Fruit fly (Drosophila melanogaster) whole organism, embryonic: ENCODE data around the gene Ccp84Ac.
A peak's percentile ranks its signal among the peaks of the same experiment; 100 is the strongest.

Experiments
- Antp ChIP-seq: fragments of 200-800 bp; sonication (Bioruptor generic); optimal IDR thresholded peaks from 3 replicates; lab custom pipeline; 2016; ENCODE audit warnings: missing biosample characterization, missing genetic modification characterization
- B-H1 ChIP-seq: fragments of 200-800 bp; sonication (Bioruptor generic); IDR thresholded peaks from 3 replicates; pipeline ENCODE4 v1.3.6; 2022; ENCODE audit warnings: missing biosample characterization, missing genetic modification characterization
- Bgb ChIP-seq: fragments of 200-800 bp; sonication (Bioruptor generic); IDR thresholded peaks from 2 replicates; pipeline ENCODE4 v1.3.6; 2022; ENCODE audit warnings: missing biosample characterization, missing genetic modification characterization; ENCODE audit not compliant: partially characterized antibody
- CG10209 ChIP-seq: fragments of 200-800 bp; sonication (Bioruptor generic); optimal IDR thresholded peaks from 3 replicates; lab custom pipeline; 2017; ENCODE audit warnings: missing biosample characterization, mild to moderate bottlenecking, missing genetic modification characterization, missing genetic modification reagents
- CG1024 ChIP-seq: fragments of 200-800 bp; sonication (Bioruptor generic); IDR thresholded peaks from 2 replicates; pipeline ENCODE4 v1.3.6; 2022; ENCODE audit warnings: missing biosample characterization, missing genetic modification characterization
- CG10321 ChIP-seq: fragments of 200-800 bp; sonication (Bioruptor generic); IDR thresholded peaks from 2 replicates; pipeline ENCODE4 v1.3.6; 2022; ENCODE audit warnings: missing biosample characterization, missing genetic modification characterization
- CG11085 ChIP-seq: fragments of 200-800 bp; sonication (Bioruptor generic); IDR thresholded peaks from 2 replicates; pipeline ENCODE4 v1.3.6; 2022; ENCODE audit warnings: missing biosample characterization, missing genetic modification characterization
- CG11695 ChIP-seq: fragments of 200-800 bp; sonication (Bioruptor generic); IDR thresholded peaks from 3 replicates; pipeline ENCODE4 v1.3.6; 2022; ENCODE audit warnings: missing biosample characterization, missing genetic modification characterization
- CG12155 ChIP-seq: fragments of 200-800 bp; sonication (Bioruptor generic); optimal IDR thresholded peaks from 3 replicates; lab custom pipeline; 2016; ENCODE audit warnings: missing biosample characterization, missing genetic modification characterization
- CG12236 ChIP-seq: fragments of 200-800 bp; sonication (Bioruptor generic); optimal IDR thresholded peaks from 2 replicates; lab custom pipeline; 2016; ENCODE audit warnings: missing biosample characterization, missing genetic modification characterization
- CG12659 ChIP-seq: fragments of 200-800 bp; sonication (Bioruptor generic); optimal IDR thresholded peaks from 3 replicates; lab custom pipeline; 2017; ENCODE audit warnings: mild to moderate bottlenecking, missing biosample characterization, missing genetic modification reagents, missing genetic modification characterization
- CG15479 ChIP-seq: fragments of 200-800 bp; sonication (Bioruptor generic); optimal IDR thresholded peaks from 3 replicates; lab custom pipeline; 2019; ENCODE audit warnings: missing biosample characterization, mild to moderate bottlenecking, missing genetic modification characterization, moderate library complexity
- CG15601 ChIP-seq: fragments of 200-800 bp; sonication (Bioruptor generic); optimal IDR thresholded peaks from 3 replicates; lab custom pipeline; 2019; ENCODE audit warnings: missing biosample characterization, mild to moderate bottlenecking, missing genetic modification characterization, moderate library complexity
- CG1647 ChIP-seq: fragments of 200-800 bp; sonication (Bioruptor generic); optimal IDR thresholded peaks from 3 replicates; lab custom pipeline; 2016; ENCODE audit warnings: missing biosample characterization, missing genetic modification characterization
- CG16813 ChIP-seq: fragments of 200-800 bp; sonication (Bioruptor generic); IDR thresholded peaks from 3 replicates; pipeline ENCODE4 v1.3.6; 2022; ENCODE audit warnings: missing biosample characterization, missing genetic modification characterization; ENCODE audit not compliant: partially characterized antibody
- CG17612 ChIP-seq: fragments of 200-800 bp; sonication (Bioruptor generic); IDR thresholded peaks from 2 replicates; pipeline ENCODE4 v1.3.6; 2022; ENCODE audit warnings: missing biosample characterization, missing genetic modification characterization
- CG32772 ChIP-seq: fragments of 200-800 bp; sonication (Bioruptor generic); IDR thresholded peaks from 2 replicates; pipeline ENCODE4 v1.3.6; 2022; ENCODE audit warnings: missing biosample characterization, missing genetic modification characterization
- CG3407 ChIP-seq: fragments of 200-800 bp; sonication (Bioruptor generic); optimal IDR thresholded peaks from 2 replicates; lab custom pipeline; 2018; ENCODE audit warnings: missing biosample characterization, mild to moderate bottlenecking, missing genetic modification characterization
- CG3838 ChIP-seq: fragments of 200-800 bp; sonication (Bioruptor generic); optimal IDR thresholded peaks from 3 replicates; lab custom pipeline; 2016; ENCODE audit warnings: missing biosample characterization, missing genetic modification characterization
- CG42726 ChIP-seq: fragments of 200-800 bp; sonication (Bioruptor generic); IDR thresholded peaks from 2 replicates; pipeline ENCODE4 v1.3.6; 2022; ENCODE audit warnings: missing biosample characterization, missing genetic modification characterization; ENCODE audit not compliant: partially characterized antibody
- CG4854 ChIP-seq: fragments of 200-800 bp; sonication (Bioruptor generic); optimal IDR thresholded peaks from 2 replicates; lab custom pipeline; 2016; ENCODE audit warnings: missing biosample characterization, missing genetic modification characterization, inconsistent platforms
- CG7271 ChIP-seq: fragments of 200-800 bp; sonication (Bioruptor generic); optimal IDR thresholded peaks from 2 replicates; lab custom pipeline; 2018; ENCODE audit warnings: missing biosample characterization, mild to moderate bottlenecking, missing genetic modification characterization, moderate library complexity
- CG8478 ChIP-seq: fragments of >200 bp; optimal IDR thresholded peaks from 2 replicates; lab custom pipeline; 2018
- CG9215 ChIP-seq: fragments of 200-800 bp; sonication (Bioruptor generic); IDR thresholded peaks from 2 replicates; pipeline ENCODE4 v1.3.6; 2022; ENCODE audit warnings: missing biosample characterization, missing genetic modification characterization
- CG9609 ChIP-seq: fragments of 200-800 bp; sonication (Bioruptor generic); optimal IDR thresholded peaks from 3 replicates; lab custom pipeline; 2016; ENCODE audit warnings: missing biosample characterization, missing genetic modification characterization
- CG9727 ChIP-seq: fragments of 200-800 bp; sonication (Bioruptor generic); optimal IDR thresholded peaks from 3 replicates; lab custom pipeline; 2017; ENCODE audit warnings: missing biosample characterization, mild to moderate bottlenecking, missing genetic modification characterization
- CoRest ChIP-seq: fragments of 200-800 bp; sonication (Bioruptor generic); optimal IDR thresholded peaks from 3 replicates; lab custom pipeline; 2018; ENCODE audit warnings: missing biosample characterization, mild to moderate bottlenecking, missing genetic modification characterization, moderate library complexity
- Dip2 ChIP-seq: fragments of 200-800 bp; sonication (Bioruptor generic); IDR thresholded peaks from 2 replicates; pipeline ENCODE4 v1.3.6; 2022; ENCODE audit warnings: missing biosample characterization, missing genetic modification characterization
- Eip74EF ChIP-seq, 2 experiments: fragments of 200-800 bp in 1 of 2; fragments of >200 bp in 1 of 2; sonication (Bioruptor generic) in 1 of 2; optimal IDR thresholded peaks; 2 replicates each; lab custom pipeline; 2017 to 2019; ENCODE audit warnings: missing biosample characterization in 2 of 2, missing genetic modification characterization in 2 of 2, mild to moderate bottlenecking in 1 of 2, moderate library complexity in 1 of 2
- GATAe ChIP-seq: fragments of 200-800 bp; sonication (Bioruptor generic); conservative IDR thresholded peaks from 2 replicates; pipeline ENCODE4 v1.3.6; 2022; ENCODE audit warnings: missing biosample characterization, missing genetic modification characterization
- Hsf ChIP-seq: fragments of 200-800 bp; sonication (Bioruptor generic); optimal IDR thresholded peaks from 3 replicates; lab custom pipeline; 2016; ENCODE audit warnings: missing biosample characterization, missing genetic modification characterization
- Med ChIP-seq: fragments of 200-800 bp; sonication (Bioruptor generic); peaks from one replicate; lab custom pipeline; 2016; ENCODE audit warnings: missing biosample characterization, missing genetic modification characterization, mild to moderate bottlenecking, inconsistent platforms, moderate library complexity
- Nf-YA ChIP-seq: fragments of 200-800 bp; sonication (Bioruptor generic); IDR thresholded peaks from 2 replicates; pipeline ENCODE4 v1.3.6; 2022; ENCODE audit warnings: missing biosample characterization, missing genetic modification characterization
- Optix ChIP-seq: fragments of 200-800 bp; sonication (Bioruptor generic); IDR thresholded peaks from 3 replicates; pipeline ENCODE4 v1.3.6; 2022; ENCODE audit warnings: missing biosample characterization, missing genetic modification characterization
- Ravus ChIP-seq: fragments of 200-800 bp; sonication (Bioruptor generic); IDR thresholded peaks from 2 replicates; pipeline ENCODE4 v1.3.6; 2022; ENCODE audit warnings: missing biosample characterization, missing genetic modification characterization
- Sox100B ChIP-seq: fragments of 200-800 bp; sonication (Bioruptor generic); optimal IDR thresholded peaks from 3 replicates; lab custom pipeline; 2018; ENCODE audit warnings: missing biosample characterization, mild to moderate bottlenecking, missing genetic modification characterization
- Tbp ChIP-seq: fragments of >200 bp; optimal IDR thresholded peaks from 2 replicates; lab custom pipeline; 2018; ENCODE audit warnings: missing biosample characterization, missing genetic modification characterization
- YL-1 ChIP-seq: fragments of 200-800 bp; sonication (Bioruptor generic); optimal IDR thresholded peaks from 3 replicates; lab custom pipeline; 2017; ENCODE audit warnings: missing biosample characterization, mild to moderate bottlenecking, missing genetic modification characterization
- emc ChIP-seq: fragments of 200-800 bp; sonication (Bioruptor generic); optimal IDR thresholded peaks from 2 replicates; lab custom pipeline; 2016; ENCODE audit warnings: missing biosample characterization, missing genetic modification characterization
- ewg ChIP-seq: fragments of 200-800 bp; sonication (Bioruptor generic); optimal IDR thresholded peaks from 3 replicates; lab custom pipeline; 2017; ENCODE audit warnings: mild to moderate bottlenecking, missing biosample characterization, missing genetic modification reagents, missing genetic modification characterization
- ftz-f1 ChIP-seq: fragments of 200-800 bp; sonication (Bioruptor generic); optimal IDR thresholded peaks from 2 replicates; lab custom pipeline; 2016; ENCODE audit warnings: missing biosample characterization, missing genetic modification characterization
- gro ChIP-seq: fragments of 200-800 bp; sonication (Bioruptor generic); optimal IDR thresholded peaks from 2 replicates; lab custom pipeline; 2016; ENCODE audit warnings: missing biosample characterization, missing genetic modification characterization
- gt ChIP-seq: fragments of 200-800 bp; sonication (Bioruptor generic); IDR thresholded peaks from 2 replicates; pipeline ENCODE4 v1.3.6; 2022; ENCODE audit warnings: missing biosample characterization, missing genetic modification characterization
- h ChIP-seq: fragments of >200 bp; optimal IDR thresholded peaks from 2 replicates; lab custom pipeline; 2017
- hth ChIP-seq: fragments of >200 bp; optimal IDR thresholded peaks from 2 replicates; lab custom pipeline; 2017; ENCODE audit warnings: inconsistent platforms
- jigr1 ChIP-seq: fragments of 200-800 bp; sonication (Bioruptor generic); IDR thresholded peaks from 3 replicates; pipeline ENCODE4 v1.3.6; 2022; ENCODE audit warnings: missing biosample characterization, missing genetic modification characterization
- lab ChIP-seq: fragments of 200-800 bp; sonication (Bioruptor generic); optimal IDR thresholded peaks from 3 replicates; lab custom pipeline; 2017; ENCODE audit warnings: missing biosample characterization, missing genetic modification characterization, mild to moderate bottlenecking, moderate library complexity, missing genetic modification reagents
- luna ChIP-seq: fragments of 200-800 bp; sonication (Bioruptor generic); optimal IDR thresholded peaks from 2 replicates; lab custom pipeline; 2016; ENCODE audit warnings: missing biosample characterization, missing genetic modification characterization
- mam ChIP-seq: fragments of 200-800 bp; sonication (Bioruptor generic); optimal IDR thresholded peaks from 3 replicates; lab custom pipeline; 2016; ENCODE audit warnings: missing biosample characterization, missing genetic modification characterization
- sna ChIP-seq: fragments of 200-800 bp; sonication (Bioruptor generic); IDR thresholded peaks from 2 replicates; pipeline ENCODE4 v1.3.6; 2022; ENCODE audit warnings: missing biosample characterization, missing genetic modification characterization; ENCODE audit not compliant: partially characterized antibody
- trh ChIP-seq: fragments of 200-800 bp; sonication (Bioruptor generic); optimal IDR thresholded peaks from 2 replicates; lab custom pipeline; 2016; ENCODE audit warnings: missing biosample characterization, missing genetic modification characterization
- wdn ChIP-seq: fragments of 200-800 bp; sonication (Bioruptor generic); IDR thresholded peaks from 2 replicates; pipeline ENCODE4 v1.3.6; 2022; ENCODE audit warnings: missing biosample characterization, missing genetic modification characterization
- zfh1 ChIP-seq: fragments of 200-800 bp; sonication (Bioruptor generic); IDR thresholded peaks from 3 replicates; pipeline ENCODE4 v1.3.6; 2022; ENCODE audit warnings: missing biosample characterization, missing genetic modification characterization

Gene Ccp84Ac

dm6 chr3R:6678480-6678879 is 17.6 kb downstream of the Ccp84Ac start, which contains the start of gene lab (continued):
- TF ChIP-seq CG15479 (GFP tag; lab: Kevin White, UChicago), result peak; percentile 61
- no peak for TF ChIP-seq CG11085
- no peak for TF ChIP-seq CG12155 (GFP tag; lab: Kevin White, UChicago)
- no peak for TF ChIP-seq Sox100B
- TF ChIP-seq CG10209 (GFP tag; lab: Kevin White, UChicago), result no peak
- peak; percentile 71 for TF ChIP-seq GATAe (GFP tag; lab: Robert Waterston, UW)
- peak; percentile 89 for TF ChIP-seq CG8478 (lab: Kevin White, UChicago)
- TF ChIP-seq CG32772 (GFP tag; lab: Robert Waterston, UW), result no peak
- no peak for TF ChIP-seq jigr1
- no peak for TF ChIP-seq CG12659 (GFP tag; lab: Kevin White, UChicago)
- TF ChIP-seq sna (GFP tag; lab: Robert Waterston, UW), result no peak
- TF ChIP-seq gt (GFP tag; lab: Robert Waterston, UW), result no peak
- no peak for TF ChIP-seq wdn (GFP tag; lab: Robert Waterston, UW)
- no peak for TF ChIP-seq Antp
- TF ChIP-seq Med (GFP tag; lab: Kevin White, UChicago), result peak; percentile 68
- TF ChIP-seq CG1647, result no peak
- no peak for TF ChIP-seq CG3407 (GFP tag; lab: Kevin White, UChicago)
- TF ChIP-seq CG15601 (tag; lab: Kevin White, UChicago), result no peak
- TF ChIP-seq gro (GFP tag; lab: Kevin White, UChicago), result no peak
- no peak for TF ChIP-seq Eip74EF (GFP tag; optimal IDR thresholded peaks at IDR 0.05; lab: Kevin White, UChicago)
- no peak for TF ChIP-seq Tbp
- no peak for TF ChIP-seq CG3838 (GFP tag; lab: Kevin White, UChicago)
- no peak for TF ChIP-seq zfh1
- no peak for TF ChIP-seq CG1024 (GFP tag; lab: Robert Waterston, UW)
- no peak for TF ChIP-seq CG9727 (GFP tag; lab: Kevin White, UChicago)
- TF ChIP-seq ewg (GFP tag; lab: Kevin White, UChicago), result no peak
- TF ChIP-seq Optix (GFP tag; lab: Robert Waterston, UW), result no peak
- no peak for TF ChIP-seq hth (lab: Kevin White, UChicago)
- TF ChIP-seq Bgb (GFP tag; lab: Robert Waterston, UW), result peak; percentile 20; the same call in 1 of the 2 replicates
- no peak for TF ChIP-seq h (lab: Kevin White, UChicago)
- TF ChIP-seq B-H1 (GFP tag; lab: Robert Waterston, UW), result no peak
- peak; percentile 59; the same call in 1 of the 2 replicates for TF ChIP-seq CG42726
- peak; percentile 76 for TF ChIP-seq Nf-YA
- TF ChIP-seq CG9215 (GFP tag; lab: Robert Waterston, UW), result no peak
- TF ChIP-seq Dip2 (GFP tag; lab: Robert Waterston, UW), result no peak
- no peak for TF ChIP-seq CG17612
- no peak for TF ChIP-seq CG12236 (GFP tag; lab: Kevin White, UChicago)
- TF ChIP-seq CoRest, result peak; percentile 32
- TF ChIP-seq CG10321 (GFP tag; lab: Robert Waterston, UW), result peak; percentile 99
- no peak for TF ChIP-seq ftz-f1
- no peak for TF ChIP-seq CG7271
- peak; percentile 85 for TF ChIP-seq lab (GFP tag; lab: Kevin White, UChicago)
- TF ChIP-seq CG11695, result no peak
- no peak for TF ChIP-seq Hsf
- TF ChIP-seq mam (GFP tag; lab: Kevin White, UChicago), result no peak
- no peak for TF ChIP-seq YL-1
- no peak for TF ChIP-seq emc
- TF ChIP-seq CG16813 (GFP tag; lab: Robert Waterston, UW), result no peak
- no peak for TF ChIP-seq luna (GFP tag; lab: Kevin White, UChicago)
- no peak for TF ChIP-seq CG4854 (GFP tag; lab: Kevin White, UChicago)
- no peak for TF ChIP-seq CG9609 (GFP tag; lab: Kevin White, UChicago)
- TF ChIP-seq Ravus (GFP tag; lab: Robert Waterston, UW), result no peak
- no peak for TF ChIP-seq trh (GFP tag; lab: Kevin White, UChicago)
